Worm (Caenorhabditis elegans): ENCODE results near the gene T09A5.15.

Gene T09A5.15

DNA sequence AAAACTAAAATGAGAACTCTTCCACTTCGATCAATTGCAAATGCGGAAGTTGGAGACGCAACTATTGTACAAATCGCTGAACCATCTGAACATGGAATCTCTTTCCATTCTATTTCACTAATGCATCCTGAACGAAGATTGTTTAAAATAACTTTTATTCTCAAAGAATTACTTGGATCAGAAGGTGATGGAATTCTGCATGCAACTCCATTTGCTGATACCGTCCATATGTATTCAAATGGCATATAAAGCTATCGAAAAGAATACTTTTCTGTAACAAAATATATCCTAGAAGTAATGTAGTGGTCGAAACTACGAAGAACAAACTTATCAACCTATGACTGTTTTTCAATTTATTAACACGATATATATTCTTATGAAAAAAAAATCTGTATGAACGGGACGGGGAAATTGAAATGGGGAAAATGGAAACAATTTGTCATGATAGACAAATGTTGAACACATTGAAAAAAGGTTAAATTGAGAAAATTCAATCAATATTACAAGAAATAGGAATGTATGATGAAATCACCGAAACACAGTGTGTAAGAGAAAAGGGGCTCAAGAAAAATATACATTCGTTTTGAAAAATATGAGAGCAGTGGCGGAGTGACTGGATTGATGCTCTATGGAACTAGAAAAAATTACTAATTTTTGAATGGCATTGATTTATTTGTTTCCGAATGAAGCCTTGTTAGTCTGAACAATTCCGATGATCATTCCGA, 20.1 kb downstream of the T09A5.15 start, which contains the start of gene T01H3.2 (continued):
- TF ChIP-seq lin-54 (GFP tag; optimal IDR thresholded peaks at IDR 0.05) (peak; percentile 37), F39B2.1 (GFP tag; IDR thresholded peaks at IDR 0.05) (no peak), lin-26 (GFP tag; IDR thresholded peaks at IDR 0.05) (no peak), B0336.3 (GFP tag; IDR thresholded peaks at IDR 0.05) (0 out of 2 replicates have a peak, but pooled peaks have one; percentile 10), ceh-100 (GFP tag; IDR thresholded peaks at IDR 0.05) (no peak), snpc-1.1 (tag; optimal IDR thresholded peaks at IDR 0.05; ENCODE audit: insufficient read depth) (no peak), nfyb-1 (GFP tag; IDR thresholded peaks at IDR 0.05) (peak; percentile 33; the same call in 1 of the 2 replicates), madf-3 (GFP tag; IDR thresholded peaks at IDR 0.05) (no peak), aptf-3 (GFP tag; IDR thresholded peaks at IDR 0.05) (no peak), dpl-1 (GFP tag; optimal IDR thresholded peaks at IDR 0.05) (no peak), egrh-3 (GFP tag; IDR thresholded peaks at IDR 0.05) (no peak), zfh-2 (GFP tag; conservative IDR thresholded peaks at IDR 0.05) (no peak), Y67H2A.10 (GFP tag; conservative IDR thresholded peaks at IDR 0.05) (no peak), hsf-1 (GFP tag; IDR thresholded peaks at IDR 0.05) (no peak), rec-8 (tag; optimal IDR thresholded peaks at IDR 0.05) (no peak), F57A8.1 (GFP tag; optimal IDR thresholded peaks at IDR 0.05) (no peak), him-1 (tag; optimal IDR thresholded peaks at IDR 0.05) (no peak), lag-1 (GFP tag; IDR thresholded peaks at IDR 0.05) (no peak), T26A5.8 (tag; optimal IDR thresholded peaks at IDR 0.05) (no peak), tlf-1 (GFP tag; optimal IDR thresholded peaks at IDR 0.05) (peak; percentile 51), fkh-3 (tag; optimal IDR thresholded peaks at IDR 0.05) (no peak), K12H6.12 (tag; optimal IDR thresholded peaks at IDR 0.05) (no peak), dpff-1 (tag; optimal IDR thresholded peaks at IDR 0.05) (no peak), ceh-27 (GFP tag; optimal IDR thresholded peaks at IDR 0.05) (no peak), tbp1 (GFP tag; optimal IDR thresholded peaks at IDR 0.05) (peak; percentile 21), C06A6.2 (GFP tag; conservative IDR thresholded peaks at IDR 0.05) (no peak), K11D2.4 (GFP tag; IDR thresholded peaks at IDR 0.05) (no peak), nhr-90 (tag; optimal IDR thresholded peaks at IDR 0.05) (no peak), attf-6 (GFP tag; IDR thresholded peaks at IDR 0.05) (no peak)

DNA sequence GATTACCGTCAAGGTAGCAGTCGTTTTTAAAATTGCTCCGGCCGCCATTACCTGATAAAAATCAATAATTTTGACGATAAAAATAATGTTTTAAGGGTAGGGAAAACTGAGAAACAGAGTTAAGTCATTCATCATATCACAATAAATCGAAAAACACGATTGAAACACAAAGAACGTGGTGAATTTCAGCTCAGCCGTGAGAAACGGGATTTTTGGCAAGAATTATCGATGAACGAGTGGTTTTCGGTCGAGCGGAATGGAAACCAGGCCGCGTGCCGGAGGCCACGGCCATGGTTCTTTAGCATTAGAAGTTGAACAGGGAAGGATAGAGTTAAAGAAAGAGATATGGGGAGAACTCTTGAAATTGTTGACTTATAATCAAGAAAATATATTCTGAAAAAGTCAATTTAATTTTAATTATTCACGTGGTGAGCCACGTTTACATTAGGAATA, 21.5 kb downstream of the T09A5.15 start, which contains the start of the genes vha-4 and T01H3.5:
vha-4 (minus strand) TSS at position 51 of the 453 bp plus-strand sequence.
T01H3.5 (plus strand) TSS at position 351 of the 453 bp plus-strand sequence.
- TF ChIP-seq cebp-2 (GFP tag; IDR thresholded peaks at IDR 0.05) (no peak), zfh-2 (GFP tag; conservative IDR thresholded peaks at IDR 0.05) (0 out of 2 replicates have a peak, but pooled peaks have one; percentile 8), madf-10 (tag; optimal IDR thresholded peaks at IDR 0.05) (no peak), nhr-80 (tag; optimal IDR thresholded peaks at IDR 0.05) (peak; percentile 55), rec-8 (tag; optimal IDR thresholded peaks at IDR 0.05) (no peak)

DNA sequence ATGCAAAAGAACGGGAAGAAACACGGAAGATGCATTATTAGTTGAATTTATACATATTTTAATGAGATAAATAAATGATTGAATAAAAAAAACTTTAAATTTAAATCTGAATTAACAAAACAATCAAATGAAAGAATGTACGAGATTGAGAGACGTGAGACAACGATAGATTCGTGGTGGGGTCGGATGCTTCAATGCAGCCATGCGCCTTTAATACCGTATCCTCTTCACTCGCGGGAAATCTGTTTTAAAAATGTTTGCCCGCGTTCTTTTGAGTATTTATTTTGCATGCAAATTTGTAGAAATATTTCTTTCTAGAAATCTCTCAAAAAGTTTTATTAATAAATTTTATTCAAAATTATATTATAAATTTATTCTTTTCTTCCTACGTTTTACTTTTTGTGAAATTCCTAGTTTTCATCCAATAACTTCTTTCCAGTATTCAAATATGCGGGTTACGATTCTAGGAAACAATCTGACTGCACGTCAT, 22.7 kb downstream of the T09A5.15 start, which contains the start of gene perm-1:
perm-1 (plus strand) TSS at position 440 of the 490 bp plus-strand sequence.
- no peak for TF ChIP-seq sea-2 (GFP tag; IDR thresholded peaks at IDR 0.05)
- TF ChIP-seq let-526 (GFP tag; IDR thresholded peaks at IDR 0.05): no peak
- peak; percentile 50; the same call in 1 of the 2 replicates for TF ChIP-seq Y53G8AR.9 (GFP tag; conservative IDR thresholded peaks at IDR 0.05)
- peak; percentile 44 for TF ChIP-seq him-1 (tag; optimal IDR thresholded peaks at IDR 0.05)
- peak; percentile 95 for TF ChIP-seq xnd-1 (tag; optimal IDR thresholded peaks at IDR 0.05)
- peak in 1 of 3 experiments; percentile 61 for TF ChIP-seq lin-35 (GFP tag; optimal IDR thresholded peaks at IDR 0.05)
- TF ChIP-seq Y95B8A.8 (GFP tag; IDR thresholded peaks at IDR 0.05): peak; percentile 92
- peak; percentile 75 for TF ChIP-seq B0336.3 (GFP tag; IDR thresholded peaks at IDR 0.05)
- peak; percentile 87 for TF ChIP-seq dpl-1 (GFP tag; optimal IDR thresholded peaks at IDR 0.05)
- no peak for TF ChIP-seq C06A6.2 (GFP tag; conservative IDR thresholded peaks at IDR 0.05)
- peak; percentile 36; the same call in 1 of the 2 replicates for TF ChIP-seq lir-1 (GFP tag; conservative IDR thresholded peaks at IDR 0.05)
- peak; percentile 93 for TF ChIP-seq tlf-1 (GFP tag; optimal IDR thresholded peaks at IDR 0.05)
- peak; percentile 98 for TF ChIP-seq lsl-1 (GFP tag; optimal IDR thresholded peaks at IDR 0.05)
- peak; percentile 71; the same call in 1 of the 2 replicates for TF ChIP-seq hmg-1.2 (GFP tag; IDR thresholded peaks at IDR 0.05)
- TF ChIP-seq ceh-100 (GFP tag; IDR thresholded peaks at IDR 0.05): peak; percentile 48; the same call in 1 of the 2 replicates
- TF ChIP-seq ztf-25 (GFP tag; IDR thresholded peaks at IDR 0.05): no peak
- peak; percentile 73 for TF ChIP-seq snpc-1.1 (tag; optimal IDR thresholded peaks at IDR 0.05; ENCODE audit: insufficient read depth)
- peak; percentile 57 for TF ChIP-seq pbrm-1 (GFP tag; IDR thresholded peaks at IDR 0.05)
- TF ChIP-seq lin-54 (GFP tag; optimal IDR thresholded peaks at IDR 0.05): peak; percentile 89
- peak; percentile 92 for TF ChIP-seq hsf-1 (GFP tag; IDR thresholded peaks at IDR 0.05)
